Worm (Caenorhabditis elegans): ENCODE results near the gene T05G5.5.

Gene T05G5.5

ce11 chrIII:9793592-9794417 lies 42.6 kb upstream of the T05G5.5 start, which contains the start of the genes R10E11.9 and mcm-6 (continued):
- TF ChIP-seq cebp-1 (GFP tag; IDR thresholded peaks at IDR 0.05) (no peak), cebp-1 (tag; optimal IDR thresholded peaks at IDR 0.05) (no peak), tbp1 (GFP tag; optimal IDR thresholded peaks at IDR 0.05) (no peak), nhr-27 (tag; optimal IDR thresholded peaks at IDR 0.05) (no peak), ceh-27 (GFP tag; optimal IDR thresholded peaks at IDR 0.05) (no peak), xnd-1 (tag; optimal IDR thresholded peaks at IDR 0.05) (peak; percentile 81), hsf-1 (GFP tag; IDR thresholded peaks at IDR 0.05) (no peak), egl-44 (GFP tag; IDR thresholded peaks at IDR 0.05) (no peak), unc-130 (GFP tag; optimal IDR thresholded peaks at IDR 0.05) (peak; percentile 37), F33H1.4 (GFP tag; IDR thresholded peaks at IDR 0.05) (peak; percentile 86), rcor-1 (GFP tag; IDR thresholded peaks at IDR 0.05) (0 out of 2 replicates have a peak, but pooled peaks have one; percentile 19), egl-18 (GFP tag; IDR thresholded peaks at IDR 0.05) (no peak), ztf-22 (GFP tag; optimal IDR thresholded peaks at IDR 0.05) (no peak), K12H6.12 (tag; optimal IDR thresholded peaks at IDR 0.05) (no peak), mel-28 (tag; optimal IDR thresholded peaks at IDR 0.05; ENCODE audit: borderline replicate concordance) (no peak), lin-35 (GFP tag; optimal IDR thresholded peaks at IDR 0.05) (no peak), bed-2 (GFP tag; IDR thresholded peaks at IDR 0.05) (no peak), ceh-58 (GFP tag; IDR thresholded peaks at IDR 0.05) (no peak), fkh-3 (tag; optimal IDR thresholded peaks at IDR 0.05) (no peak), T07F8.4 (tag; optimal IDR thresholded peaks at IDR 0.05) (no peak), efl-1 (GFP tag; optimal IDR thresholded peaks at IDR 0.05) (peak; percentile 87), B0336.3 (GFP tag; IDR thresholded peaks at IDR 0.05) (0 out of 2 replicates have a peak, but pooled peaks have one; percentile 15), mes-4 (tag; optimal IDR thresholded peaks at IDR 0.05) (no peak), lir-1 (GFP tag; conservative IDR thresholded peaks at IDR 0.05) (no peak), nhr-80 (tag; optimal IDR thresholded peaks at IDR 0.05) (no peak), sea-2 (GFP tag; IDR thresholded peaks at IDR 0.05) (no peak), zfh-2 (GFP tag; conservative IDR thresholded peaks at IDR 0.05) (no peak), F57C9.4 (tag; optimal IDR thresholded peaks at IDR 0.05) (no peak), Y56A3A.18 (GFP tag; IDR thresholded peaks at IDR 0.05) (no peak), nhr-90 (tag; optimal IDR thresholded peaks at IDR 0.05) (no peak), sdz-38 (tag; optimal IDR thresholded peaks at IDR 0.05) (no peak), madf-10 (tag; optimal IDR thresholded peaks at IDR 0.05) (no peak), hlh-12 (tag; optimal IDR thresholded peaks at IDR 0.05) (no peak), mxl-1 (tag; optimal IDR thresholded peaks at IDR 0.05) (no peak), hlh-26 (GFP tag; conservative IDR thresholded peaks at IDR 0.05) (no peak), him-1 (tag; optimal IDR thresholded peaks at IDR 0.05) (peak; percentile 52), B0035.1 (tag; optimal IDR thresholded peaks at IDR 0.05) (no peak), nhr-120 (GFP tag; IDR thresholded peaks at IDR 0.05) (no peak), F57A8.1 (GFP tag; optimal IDR thresholded peaks at IDR 0.05) (no peak), repo-1 (tag; optimal IDR thresholded peaks at IDR 0.05) (no peak), F52B5.7 (tag; optimal IDR thresholded peaks at IDR 0.05) (no peak), tlf-1 (GFP tag; optimal IDR thresholded peaks at IDR 0.05) (peak; percentile 3), pha-4 (tag; optimal IDR thresholded peaks at IDR 0.05) (no peak), F23B12.7 (tag; optimal IDR thresholded peaks at IDR 0.05; ENCODE audit: insufficient read depth) (no peak), bed-1 (GFP tag; IDR thresholded peaks at IDR 0.05) (no peak), dox-1 (GFP tag; IDR thresholded peaks at IDR 0.05) (peak; percentile 68), C06A6.2 (GFP tag; conservative IDR thresholded peaks at IDR 0.05) (no peak), tbx-9 (tag; optimal IDR thresholded peaks at IDR 0.05; ENCODE audit: borderline replicate concordance) (no peak)
